Worm (Caenorhabditis elegans) whole organism, young adult: ENCODE data around the gene C34B4.2.
A peak's percentile ranks its signal among the peaks of the same experiment; 100 is the strongest.

Source experiments
- B0019.2 ChIP-seq: fragments of 200-800 bp; sonication (Bioruptor generic); conservative IDR thresholded peaks from 2 replicates; pipeline ENCODE4 v1.3.6; 2022; ENCODE audit warnings: missing genetic modification reagents, missing genetic modification characterization, missing compliant biosample characterization
- B0336.3 ChIP-seq: fragments of 200-800 bp; sonication (Bioruptor generic); IDR thresholded peaks from 2 replicates; pipeline ENCODE4 v1.3.6; 2022; ENCODE audit warnings: missing genetic modification characterization, missing compliant biosample characterization
- D2030.7 ChIP-seq: fragments of 200-800 bp; sonication (Bioruptor generic); IDR thresholded peaks from 2 replicates; pipeline ENCODE4 v1.3.6; 2022; ENCODE audit warnings: missing genetic modification reagents, missing genetic modification characterization, missing compliant biosample characterization
- F22D6.2 ChIP-seq: sonication (generic microtip); optimal IDR thresholded peaks from 2 replicates; lab custom pipeline; 2016; ENCODE audit warnings: mild to moderate bottlenecking, missing genetic modification characterization, missing compliant biosample characterization
- F33H1.4 ChIP-seq: fragments of 200-800 bp; sonication (Bioruptor generic); IDR thresholded peaks from 2 replicates; pipeline ENCODE4 v1.3.6; 2022; ENCODE audit warnings: missing genetic modification reagents, missing genetic modification characterization, missing compliant biosample characterization
- F52B5.7 ChIP-seq: sonication (generic microtip); optimal IDR thresholded peaks from 2 replicates; lab custom pipeline; 2016; ENCODE audit warnings: mild to moderate bottlenecking, missing genetic modification characterization, missing compliant biosample characterization
- F57A8.1 ChIP-seq: fragments of 200-800 bp; sonication (Bioruptor generic); optimal IDR thresholded peaks from 2 replicates; lab custom pipeline; 2018; ENCODE audit warnings: mild to moderate bottlenecking, missing genetic modification characterization, moderate library complexity, missing compliant biosample characterization
- F57C9.4 ChIP-seq: sonication (generic microtip); optimal IDR thresholded peaks from 2 replicates; lab custom pipeline; 2017; ENCODE audit warnings: mild to moderate bottlenecking, missing genetic modification characterization, missing compliant biosample characterization
- K11D2.4 ChIP-seq: fragments of 200-800 bp; sonication (Bioruptor generic); IDR thresholded peaks from 2 replicates; pipeline ENCODE4 v1.3.6; 2022; ENCODE audit warnings: missing genetic modification reagents, missing genetic modification characterization, missing compliant biosample characterization
- K12H6.12 ChIP-seq: fragments of 200-800 bp; sonication (Bioruptor generic); optimal IDR thresholded peaks from 2 replicates; lab custom pipeline; 2018; ENCODE audit warnings: mild to moderate bottlenecking, missing genetic modification characterization, missing compliant biosample characterization
- T26A5.8 ChIP-seq: sonication (generic microtip); optimal IDR thresholded peaks from 2 replicates; lab custom pipeline; 2016; ENCODE audit warnings: missing genetic modification characterization, missing compliant biosample characterization
- Y53F4B.3 ChIP-seq: fragments of 200-800 bp; sonication (Bioruptor generic); IDR thresholded peaks from 2 replicates; pipeline ENCODE4 v1.3.6; 2022; ENCODE audit warnings: missing genetic modification reagents, missing genetic modification characterization, missing compliant biosample characterization
- Y67H2A.10 ChIP-seq: fragments of 200-800 bp; sonication (Bioruptor generic); conservative IDR thresholded peaks from 2 replicates; pipeline ENCODE4 v1.3.6; 2022; ENCODE audit warnings: missing genetic modification reagents, missing genetic modification characterization, missing compliant biosample characterization
- akir-1 ChIP-seq: fragments of 200-800 bp; sonication (Bioruptor generic); optimal IDR thresholded peaks from 2 replicates; lab custom pipeline; 2018; ENCODE audit warnings: mild to moderate bottlenecking, missing genetic modification characterization, moderate library complexity, missing compliant biosample characterization
- aptf-2 ChIP-seq: fragments of 200-800 bp; sonication (Bioruptor generic); conservative IDR thresholded peaks from 2 replicates; pipeline ENCODE4 v1.3.6; 2022; ENCODE audit warnings: missing genetic modification reagents, missing genetic modification characterization, missing compliant biosample characterization
- bed-2 ChIP-seq: fragments of 200-800 bp; sonication (Bioruptor generic); IDR thresholded peaks from 2 replicates; pipeline ENCODE4 v1.3.6; 2022; ENCODE audit warnings: missing genetic modification reagents, missing genetic modification characterization, missing compliant biosample characterization
- cebp-1 ChIP-seq, 2 experiments: fragments of 200-800 bp in 1 of 2; sonication (Bioruptor generic) in 1 of 2; sonication (generic microtip) in 1 of 2; IDR thresholded peaks in 1 of 2; optimal IDR thresholded peaks in 1 of 2; 2 replicates each; pipeline versions ENCODE4 v1.3.6 to Lab custom; 2017 to 2022; ENCODE audit warnings: missing compliant biosample characterization in 2 of 2, missing genetic modification characterization in 2 of 2, mild to moderate bottlenecking in 1 of 2, missing genetic modification reagents in 1 of 2, moderate library complexity in 1 of 2
- ceh-100 ChIP-seq: fragments of 200-800 bp; sonication (Bioruptor generic); IDR thresholded peaks from 2 replicates; pipeline ENCODE4 v1.3.6; 2022; ENCODE audit warnings: missing genetic modification reagents, missing genetic modification characterization, missing compliant biosample characterization
- ceh-27 ChIP-seq: fragments of 200-800 bp; sonication (Bioruptor generic); optimal IDR thresholded peaks from 2 replicates; lab custom pipeline; 2018; ENCODE audit warnings: mild to moderate bottlenecking, missing genetic modification characterization, moderate library complexity, missing compliant biosample characterization
- efl-1 ChIP-seq: fragments of 150-350 bp; optimal IDR thresholded peaks from 2 replicates; lab custom pipeline; 2014; ENCODE audit warnings: missing biosample characterization, missing genetic modification reagents, missing genetic modification characterization
- egl-18 ChIP-seq: fragments of 200-800 bp; sonication (Bioruptor generic); IDR thresholded peaks from 2 replicates; pipeline ENCODE4 v1.3.6; 2022; ENCODE audit warnings: missing genetic modification reagents, missing genetic modification characterization, missing compliant biosample characterization
- egl-44 ChIP-seq: fragments of 200-800 bp; sonication (Bioruptor generic); IDR thresholded peaks from 2 replicates; pipeline ENCODE4 v1.3.6; 2022; ENCODE audit warnings: missing genetic modification reagents, missing genetic modification characterization, missing compliant biosample characterization
- egrh-3 ChIP-seq: fragments of 200-800 bp; sonication (Bioruptor generic); IDR thresholded peaks from 2 replicates; pipeline ENCODE4 v1.3.6; 2022; ENCODE audit warnings: missing genetic modification reagents, missing genetic modification characterization, missing compliant biosample characterization
- hlh-26 ChIP-seq: fragments of 200-800 bp; sonication (Bioruptor generic); conservative IDR thresholded peaks from 2 replicates; pipeline ENCODE4 v1.3.6; 2022; ENCODE audit warnings: missing genetic modification reagents, missing genetic modification characterization, missing compliant biosample characterization
- hmg-1.2 ChIP-seq: fragments of 200-800 bp; sonication (Bioruptor generic); IDR thresholded peaks from 2 replicates; pipeline ENCODE4 v1.3.6; 2022; ENCODE audit warnings: missing genetic modification reagents, missing genetic modification characterization, missing compliant biosample characterization
- hrde-1 ChIP-seq: sonication (generic microtip); optimal IDR thresholded peaks from 2 replicates; lab custom pipeline; 2016; ENCODE audit warnings: missing genetic modification characterization, mild to moderate bottlenecking, missing compliant biosample characterization, moderate library complexity, missing genotype, missing genetic modification reagents, borderline replicate concordance
- hsf-1 ChIP-seq: fragments of 200-800 bp; sonication (Bioruptor generic); IDR thresholded peaks from 2 replicates; pipeline ENCODE4 v1.3.6; 2022; ENCODE audit warnings: missing genetic modification reagents, missing genetic modification characterization, missing compliant biosample characterization
- lin-26 ChIP-seq: fragments of 200-800 bp; sonication (Bioruptor generic); IDR thresholded peaks from 2 replicates; pipeline ENCODE4 v1.3.6; 2022; ENCODE audit warnings: missing genetic modification reagents, missing genetic modification characterization, missing compliant biosample characterization
- lsl-1 ChIP-seq: fragments of 200-800 bp; sonication (Bioruptor generic); optimal IDR thresholded peaks from 2 replicates; lab custom pipeline; 2018; ENCODE audit warnings: mild to moderate bottlenecking, missing genetic modification characterization, moderate library complexity, missing compliant biosample characterization
- madf-10 ChIP-seq: sonication (generic microtip); optimal IDR thresholded peaks from 2 replicates; lab custom pipeline; 2016; ENCODE audit warnings: mild to moderate bottlenecking, missing genetic modification characterization, missing compliant biosample characterization
- madf-3 ChIP-seq: fragments of 200-800 bp; sonication (Bioruptor generic); IDR thresholded peaks from 2 replicates; pipeline ENCODE4 v1.3.6; 2022; ENCODE audit warnings: missing genetic modification reagents, missing genetic modification characterization, missing compliant biosample characterization
- madf-8 ChIP-seq: fragments of 200-800 bp; sonication (Bioruptor generic); conservative IDR thresholded peaks from 2 replicates; pipeline ENCODE4 v1.3.6; 2022; ENCODE audit warnings: missing genetic modification reagents, missing genetic modification characterization, missing compliant biosample characterization
- mel-28 ChIP-seq: sonication (generic microtip); optimal IDR thresholded peaks from 2 replicates; lab custom pipeline; 2016; ENCODE audit warnings: borderline replicate concordance, mild to moderate bottlenecking, missing genetic modification characterization, missing compliant biosample characterization
- nfya-2 ChIP-seq: fragments of 200-800 bp; sonication (Bioruptor generic); IDR thresholded peaks from 2 replicates; pipeline ENCODE4 v1.3.6; 2022; ENCODE audit warnings: missing genetic modification reagents, missing genetic modification characterization, missing compliant biosample characterization
- nhr-120 ChIP-seq: fragments of 200-800 bp; sonication (Bioruptor generic); IDR thresholded peaks from 2 replicates; pipeline ENCODE4 v1.3.6; 2022; ENCODE audit warnings: missing genetic modification characterization, missing compliant biosample characterization
- nhr-90 ChIP-seq: sonication (generic microtip); optimal IDR thresholded peaks from 2 replicates; lab custom pipeline; 2016; ENCODE audit warnings: missing genotype, mild to moderate bottlenecking, missing genetic modification characterization, missing compliant biosample characterization
- rcor-1 ChIP-seq: fragments of 200-800 bp; sonication (Bioruptor generic); IDR thresholded peaks from 2 replicates; pipeline ENCODE4 v1.3.6; 2022; ENCODE audit warnings: missing genetic modification reagents, missing genetic modification characterization, missing compliant biosample characterization
- rpc-1 ChIP-seq, 2 experiments: fragments of 150-350 bp in 1 of 2; sonication (generic microtip) in 1 of 2; optimal IDR thresholded peaks; 2 replicates each; lab custom pipeline; 2014 to 2018; ENCODE audit warnings: missing biosample characterization in 1 of 2, missing genetic modification characterization in 1 of 2, missing genetic modification reagents in 1 of 2, missing genotype in 1 of 2
- sdz-38 ChIP-seq: sonication (generic microtip); optimal IDR thresholded peaks from 2 replicates; lab custom pipeline; 2016; ENCODE audit warnings: missing genotype, missing genetic modification characterization, missing compliant biosample characterization
- somi-1 ChIP-seq: fragments of 200-800 bp; sonication (Bioruptor generic); optimal IDR thresholded peaks from 2 replicates; lab custom pipeline; 2018; ENCODE audit warnings: mild to moderate bottlenecking, missing genetic modification characterization, missing compliant biosample characterization
- tlf-1 ChIP-seq: fragments of 200-800 bp; sonication (Bioruptor generic); optimal IDR thresholded peaks from 2 replicates; lab custom pipeline; 2018; ENCODE audit warnings: mild to moderate bottlenecking, missing genetic modification characterization, missing compliant biosample characterization
- xnd-1 ChIP-seq: sonication (generic microtip); optimal IDR thresholded peaks from 2 replicates; lab custom pipeline; 2016; ENCODE audit warnings: missing genotype, missing genetic modification reagents, missing genetic modification characterization, missing compliant biosample characterization
- zfh-2 ChIP-seq: fragments of 200-800 bp; sonication (Bioruptor generic); conservative IDR thresholded peaks from 2 replicates; pipeline ENCODE4 v1.3.6; 2022; ENCODE audit warnings: missing genetic modification reagents, missing genetic modification characterization, missing compliant biosample characterization
- ztf-18 ChIP-seq: sonication (generic microtip); optimal IDR thresholded peaks from 2 replicates; lab custom pipeline; 2016; ENCODE audit warnings: missing genotype, mild to moderate bottlenecking, missing genetic modification characterization, missing compliant biosample characterization
- ztf-22 ChIP-seq: fragments of 200-800 bp; sonication (Bioruptor generic); optimal IDR thresholded peaks from 2 replicates; lab custom pipeline; 2018; ENCODE audit warnings: mild to moderate bottlenecking, missing genetic modification characterization, moderate library complexity, missing compliant biosample characterization
- ztf-28 ChIP-seq: fragments of 200-800 bp; sonication (Bioruptor generic); IDR thresholded peaks from 2 replicates; pipeline ENCODE4 v1.3.6; 2022; ENCODE audit warnings: missing genetic modification reagents, missing genetic modification characterization, missing compliant biosample characterization
- ztf-3 ChIP-seq: fragments of 200-800 bp; sonication (Bioruptor generic); optimal IDR thresholded peaks from 2 replicates; lab custom pipeline; 2018; ENCODE audit warnings: mild to moderate bottlenecking, missing genetic modification characterization, missing compliant biosample characterization
- ztf-6 ChIP-seq: fragments of 200-800 bp; sonication (Bioruptor generic); IDR thresholded peaks from 2 replicates; pipeline ENCODE4 v1.3.6; 2022; ENCODE audit warnings: missing genetic modification reagents, missing genetic modification characterization, missing compliant biosample characterization

C34B4.2 gene

DNA sequence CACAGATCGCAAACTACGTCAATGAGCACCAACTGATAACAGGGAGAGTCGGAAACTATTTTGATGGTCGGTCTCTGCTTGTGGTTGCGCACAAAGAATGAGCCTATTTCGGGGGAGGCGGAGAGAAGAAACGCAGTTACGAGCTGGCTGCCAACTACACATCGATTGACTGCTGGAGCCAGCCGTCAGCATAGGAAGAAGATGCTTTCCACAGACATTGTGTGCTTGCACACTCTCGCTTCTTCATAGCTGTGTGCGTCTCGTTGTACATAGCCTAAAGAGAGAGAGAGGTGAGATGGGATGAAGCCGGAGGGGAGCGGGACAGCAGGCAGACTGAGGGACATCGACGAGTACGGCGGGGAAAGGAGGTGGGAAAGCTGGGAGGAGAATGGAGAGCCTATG lies 47.6 kb downstream of the C34B4.2 start (continued):
- peak; percentile 80 for TF ChIP-seq K12H6.12
- no peak; the same call in 1 of the 2 replicates for TF ChIP-seq egrh-3 (GFP tag; lab: Robert Waterston, UW)
- no peak for TF ChIP-seq sdz-38 (tag; lab: Kevin White, UChicago)
- no peak for TF ChIP-seq Y53F4B.3 (GFP tag; lab: Robert Waterston, UW)
- TF ChIP-seq egl-18 (GFP tag; lab: Robert Waterston, UW) = no peak
- no peak for TF ChIP-seq F52B5.7 (tag; lab: Kevin White, UChicago)
- TF ChIP-seq ceh-27 (GFP tag; lab: Kevin White, UChicago) = peak; percentile 30
- no peak for TF ChIP-seq T26A5.8 (tag; lab: Kevin White, UChicago)
- TF ChIP-seq D2030.7 (GFP tag; lab: Robert Waterston, UW) = no peak
- TF ChIP-seq cebp-1 (GFP tag; IDR thresholded peaks at IDR 0.05; lab: Robert Waterston, UW) = no peak
- TF ChIP-seq cebp-1 (tag; optimal IDR thresholded peaks at IDR 0.05; lab: Kevin White, UChicago) = peak; percentile 74
- peak; percentile 96 for TF ChIP-seq zfh-2 (GFP tag; lab: Robert Waterston, UW)
- TF ChIP-seq egl-44 (GFP tag; lab: Robert Waterston, UW) = peak; percentile 58; the same call in 1 of the 2 replicates
- peak; percentile 19 for TF ChIP-seq F22D6.2
- TF ChIP-seq rcor-1 (GFP tag; lab: Robert Waterston, UW) = peak; percentile 28; the same call in 1 of the 2 replicates
- TF ChIP-seq hrde-1 = no peak
- TF ChIP-seq somi-1 (GFP tag; lab: Kevin White, UChicago) = peak; percentile 45
- no peak for TF ChIP-seq F57C9.4 (tag; lab: Kevin White, UChicago)
- peak; percentile 80 for TF ChIP-seq B0336.3 (GFP tag; lab: Robert Waterston, UW)
- no peak for TF ChIP-seq akir-1 (GFP tag; lab: Kevin White, UChicago)
- TF ChIP-seq bed-2 = no peak
- no peak for TF ChIP-seq ztf-3 (GFP tag; lab: Kevin White, UChicago)
- TF ChIP-seq ztf-22 = peak; percentile 71
- peak; percentile 49; the same call in 1 of the 2 replicates for TF ChIP-seq hmg-1.2 (GFP tag; lab: Robert Waterston, UW)
- peak; percentile 27 for TF ChIP-seq madf-10
- TF ChIP-seq hsf-1 (GFP tag; lab: Robert Waterston, UW) = no peak
- TF ChIP-seq xnd-1 = no peak
- TF ChIP-seq madf-8 = no peak
- TF ChIP-seq ztf-6 (GFP tag; lab: Robert Waterston, UW) = no peak
- TF ChIP-seq nhr-90 (tag; lab: Kevin White, UChicago) = peak; percentile 40
- no peak for TF ChIP-seq ceh-100 (GFP tag; lab: Robert Waterston, UW)
- TF ChIP-seq lsl-1 (GFP tag; lab: Kevin White, UChicago) = no peak
- TF ChIP-seq nfya-2 = no peak
- TF ChIP-seq lin-26 (GFP tag; lab: Robert Waterston, UW) = no peak
- TF ChIP-seq rpc-1 (optimal IDR thresholded peaks at IDR 0.05; lab: Kevin White, UChicago) = no peak
- no peak for TF ChIP-seq rpc-1 (tag; optimal IDR thresholded peaks at IDR 0.05; lab: Kevin White, UChicago)
- no peak for TF ChIP-seq madf-3 (GFP tag; lab: Robert Waterston, UW)
- peak; percentile 18 for TF ChIP-seq ztf-18 (tag; lab: Kevin White, UChicago)
- no peak for TF ChIP-seq aptf-2 (GFP tag; lab: Robert Waterston, UW)
- TF ChIP-seq F57A8.1 (GFP tag; lab: Kevin White, UChicago) = no peak
- no peak for TF ChIP-seq B0019.2 (GFP tag; lab: Robert Waterston, UW)
- no peak for TF ChIP-seq Y67H2A.10 (GFP tag; lab: Robert Waterston, UW)
- no peak for TF ChIP-seq hlh-26 (GFP tag; lab: Robert Waterston, UW)
- TF ChIP-seq K11D2.4 (GFP tag; lab: Robert Waterston, UW) = peak; percentile 38; the same call in 1 of the 2 replicates
- TF ChIP-seq ztf-28 (GFP tag; lab: Robert Waterston, UW) = no peak
- TF ChIP-seq mel-28 (tag; lab: Kevin White, UChicago) = no peak
- TF ChIP-seq F33H1.4 = no peak
- no peak for TF ChIP-seq tlf-1 (GFP tag; lab: Kevin White, UChicago)
- TF ChIP-seq nhr-120 = no peak
- TF ChIP-seq efl-1 (GFP tag; lab: Kevin White, UChicago) = no peak
